Worm (Caenorhabditis elegans): ENCODE results near the gene K09D9.14.

DNA sequence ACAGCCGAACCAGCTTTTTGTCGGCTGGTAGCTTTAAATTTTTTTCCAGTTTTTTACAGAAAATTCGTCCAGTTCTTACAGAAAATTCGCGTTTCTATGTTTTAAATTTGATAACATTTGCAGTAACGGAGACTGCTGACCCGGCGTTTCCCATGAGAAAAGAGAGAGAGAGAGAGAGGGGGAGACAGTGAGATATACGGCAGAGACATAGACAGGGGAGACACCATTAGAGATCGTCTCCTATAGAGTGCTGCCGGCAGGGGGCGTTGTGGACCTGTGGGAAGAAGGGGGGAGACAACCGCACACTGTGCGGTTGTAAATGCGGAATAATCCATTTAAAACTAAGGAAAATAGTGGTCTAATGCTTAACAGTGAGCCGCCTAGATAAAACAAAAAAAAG, 8.0 kb upstream of the K09D9.14 start:
- TF ChIP-seq bed-3 (GFP tag; optimal IDR thresholded peaks at IDR 0.05) (no peak), sptf-1 (tag; optimal IDR thresholded peaks at IDR 0.05) (no peak), elt-3 (tag; optimal IDR thresholded peaks at IDR 0.05) (no peak), snpc-4 (tag; optimal IDR thresholded peaks at IDR 0.05) (no peak), lsy-2 (tag; optimal IDR thresholded peaks at IDR 0.05) (no peak), nhr-237 (tag; optimal IDR thresholded peaks at IDR 0.05) (no peak), pha-4 (tag; optimal IDR thresholded peaks at IDR 0.05) (no peak), lin-13 (tag; optimal IDR thresholded peaks at IDR 0.05) (no peak), blmp-1 (tag; optimal IDR thresholded peaks at IDR 0.05) (no peak), unc-62 (GFP tag; optimal IDR thresholded peaks at IDR 0.05) (no peak), lin-32 (GFP tag; optimal IDR thresholded peaks at IDR 0.05) (no peak), nhr-76 (tag; optimal IDR thresholded peaks at IDR 0.05) (no peak)

All from whole organism, mixed stage, embryonic.